Worm (Caenorhabditis elegans) whole organism, L3 larva: Measurements from ENCODE around the gene sre-7.

Experiments used
- egl-5 ChIP-seq: fragments of 150-350 bp; optimal IDR thresholded peaks from 2 replicates; lab custom pipeline; 2017; ENCODE audit warnings: missing biosample characterization, missing genetic modification reagents, missing genetic modification characterization, inconsistent platforms
- hmg-11 ChIP-seq: sonication (generic microtip); optimal IDR thresholded peaks from 2 replicates; lab custom pipeline; 2016; ENCODE audit warnings: missing genetic modification characterization, missing compliant biosample characterization

- TF ChIP-seq hmg-11 (tag; lab: Kevin White, UChicago) (no peak), egl-5 (no peak)
Measured at ce11 chrV:14256813-14257212, 12.8 kb downstream of the sre-7 start, which contains the start of gene sre-8.
